Fruit fly (Drosophila melanogaster): ENCODE results near the gene Mco1.

Gene Mco1

dm6 chr2L:9437216-9437715 is 20.9 kb downstream of the Mco1 start, which contains the start of gene numb:
numb (plus strand) TSS chr2L:9437469.
- TF ChIP-seq achi (GFP tag; optimal IDR thresholded peaks at IDR 0.05) (peak; percentile 73), CG3919 (GFP tag; optimal IDR thresholded peaks at IDR 0.05) (peak; percentile 0), CG16779 (tag; optimal IDR thresholded peaks at IDR 0.05) (no peak), Eip93F (GFP tag; optimal IDR thresholded peaks at IDR 0.05) (no peak), Eip78C (GFP tag) (peak; percentile 58), Met (GFP tag; optimal IDR thresholded peaks at IDR 0.05) (no peak), eg (GFP tag; IDR thresholded peaks at IDR 0.05) (peak; percentile 53; the same call in 1 of the 3 replicates), acj6 (GFP tag; optimal IDR thresholded peaks at IDR 0.05) (peak; percentile 6), CG6163 (GFP tag; IDR thresholded peaks at IDR 0.05) (peak; percentile 62; the same call in 1 of the 3 replicates), Blimp-1 (GFP tag; optimal IDR thresholded peaks at IDR 0.05) (no peak), CG3032 (tag; optimal IDR thresholded peaks at IDR 0.05) (no peak), salr (GFP tag; optimal IDR thresholded peaks at IDR 0.05) (no peak), esn (GFP tag; optimal IDR thresholded peaks at IDR 0.05) (no peak), lz (GFP tag; optimal IDR thresholded peaks at IDR 0.05) (peak; percentile 4)

dm6 chr2L:9438227-9438626 is 21.8 kb downstream of the Mco1 start:
- TF ChIP-seq fd85E (GFP tag; optimal IDR thresholded peaks at IDR 0.05) = no peak
- TF ChIP-seq Eip75B (GFP tag; optimal IDR thresholded peaks at IDR 0.05) = peak; percentile 36
- TF ChIP-seq CG8632 (GFP tag; optimal IDR thresholded peaks at IDR 0.05) = no peak
- TF ChIP-seq cyc (GFP tag; optimal IDR thresholded peaks at IDR 0.05) = peak; percentile 60
- peak; percentile 43 for TF ChIP-seq net (GFP tag; optimal IDR thresholded peaks at IDR 0.05)
- no peak for TF ChIP-seq salr (GFP tag; optimal IDR thresholded peaks at IDR 0.05)
- TF ChIP-seq CG31627 (GFP tag; optimal IDR thresholded peaks at IDR 0.05) = peak; percentile 79
- peak; percentile 74 for TF ChIP-seq Hr39 (GFP tag; optimal IDR thresholded peaks at IDR 0.05)
- TF ChIP-seq vri (GFP tag; optimal IDR thresholded peaks at IDR 0.05) = peak; percentile 21
- peak; percentile 76 for TF ChIP-seq Smox (GFP tag; optimal IDR thresholded peaks at IDR 0.05)
- peak; percentile 72 for TF ChIP-seq Sox102F (GFP tag; optimal IDR thresholded peaks at IDR 0.05)
- no peak for TF ChIP-seq CG4318 (GFP tag; optimal IDR thresholded peaks at IDR 0.05)
- peak; percentile 55 for TF ChIP-seq OdsH (GFP tag; optimal IDR thresholded peaks at IDR 0.05)
- peak; percentile 82 for TF ChIP-seq svp (GFP tag)
- no peak for TF ChIP-seq dsx (GFP tag; optimal IDR thresholded peaks at IDR 0.05; ENCODE audit: poor library complexity, severe bottlenecking)
- no peak for TF ChIP-seq Hr38 (GFP tag; optimal IDR thresholded peaks at IDR 0.05)
- no peak for TF ChIP-seq fkh (GFP tag; optimal IDR thresholded peaks at IDR 0.05)
- TF ChIP-seq eg (GFP tag; IDR thresholded peaks at IDR 0.05) = peak; percentile 48; the same call in 1 of the 3 replicates
- peak; percentile 42; the same call in 2 of the 3 replicates for TF ChIP-seq CG8119 (GFP tag; IDR thresholded peaks at IDR 0.05)
- peak; percentile 53 for TF ChIP-seq pdm3 (GFP tag; optimal IDR thresholded peaks at IDR 0.05)
- TF ChIP-seq CG32006 (GFP tag; optimal IDR thresholded peaks at IDR 0.05) = peak; percentile 42
- peak; percentile 9 for TF ChIP-seq spab (GFP tag; optimal IDR thresholded peaks at IDR 0.05)
- TF ChIP-seq CG6808 (GFP tag; optimal IDR thresholded peaks at IDR 0.05) = no peak
- TF ChIP-seq CG15336 (GFP tag; IDR thresholded peaks at IDR 0.05) = peak; percentile 48; the same call in 1 of the 2 replicates
- peak; percentile 47 for TF ChIP-seq achi (GFP tag; optimal IDR thresholded peaks at IDR 0.05)
- TF ChIP-seq dac (GFP tag; optimal IDR thresholded peaks at IDR 0.05) = no peak
- TF ChIP-seq Sox15 (GFP tag; optimal IDR thresholded peaks at IDR 0.05) = no peak
- peak; percentile 24 for TF ChIP-seq CG11762 (GFP tag; optimal IDR thresholded peaks at IDR 0.05; ENCODE audit: insufficient read depth)
- TF ChIP-seq CG10631 (GFP tag; optimal IDR thresholded peaks at IDR 0.05) = peak; percentile 19
- no peak for TF ChIP-seq CG6854 (GFP tag; optimal IDR thresholded peaks at IDR 0.05)
- TF ChIP-seq CG6163 (GFP tag; IDR thresholded peaks at IDR 0.05) = peak; percentile 56; the same call in 1 of the 3 replicates
- peak; percentile 39 for TF ChIP-seq CG34406 (GFP tag; optimal IDR thresholded peaks at IDR 0.05)
- no peak for TF ChIP-seq CG1621 (tag; optimal IDR thresholded peaks at IDR 0.05)
- peak; percentile 24 for TF ChIP-seq CG7368 (GFP tag; optimal IDR thresholded peaks at IDR 0.05)
- peak; percentile 29 for TF ChIP-seq CG3919 (GFP tag; optimal IDR thresholded peaks at IDR 0.05)
- TF ChIP-seq Lpt (GFP tag; optimal IDR thresholded peaks at IDR 0.05) = no peak
- TF ChIP-seq CG8319 (GFP tag; optimal IDR thresholded peaks at IDR 0.05) = no peak
- peak; percentile 25 for TF ChIP-seq Hr4 (GFP tag; optimal IDR thresholded peaks at IDR 0.05)
- no peak for TF ChIP-seq CG9139 (GFP tag; optimal IDR thresholded peaks at IDR 0.05)
- TF ChIP-seq acj6 (GFP tag; optimal IDR thresholded peaks at IDR 0.05) = peak; percentile 38
- peak; percentile 32 for TF ChIP-seq CG10669 (GFP tag; optimal IDR thresholded peaks at IDR 0.05)
